Fruit fly (Drosophila melanogaster): ENCODE measurements around the gene CG10864.
A peak's percentile ranks its signal among the peaks of the same experiment; 100 is the strongest.

Gene CG10864

dm6 chr3R:18412279-18413214 is 1.1 kb upstream of the CG10864 start, which contains the start of gene CG31122 (continued):
- TF ChIP-seq spab (GFP tag; optimal IDR thresholded peaks at IDR 0.05) (no peak), OdsH (GFP tag; optimal IDR thresholded peaks at IDR 0.05) (no peak), Met (GFP tag; optimal IDR thresholded peaks at IDR 0.05) (no peak), Eip75B (GFP tag; optimal IDR thresholded peaks at IDR 0.05) (peak; percentile 37), CG4318 (GFP tag; optimal IDR thresholded peaks at IDR 0.05) (no peak), CG16779 (tag; optimal IDR thresholded peaks at IDR 0.05) (no peak), Eip78C (GFP tag) (peak; percentile 82), svp (GFP tag) (no peak), topi (GFP tag; optimal IDR thresholded peaks at IDR 0.05) (no peak), ss (GFP tag; optimal IDR thresholded peaks at IDR 0.05) (no peak), CG11902 (GFP tag; optimal IDR thresholded peaks at IDR 0.05) (no peak), fkh (GFP tag; optimal IDR thresholded peaks at IDR 0.05) (peak; percentile 91)

DNA sequence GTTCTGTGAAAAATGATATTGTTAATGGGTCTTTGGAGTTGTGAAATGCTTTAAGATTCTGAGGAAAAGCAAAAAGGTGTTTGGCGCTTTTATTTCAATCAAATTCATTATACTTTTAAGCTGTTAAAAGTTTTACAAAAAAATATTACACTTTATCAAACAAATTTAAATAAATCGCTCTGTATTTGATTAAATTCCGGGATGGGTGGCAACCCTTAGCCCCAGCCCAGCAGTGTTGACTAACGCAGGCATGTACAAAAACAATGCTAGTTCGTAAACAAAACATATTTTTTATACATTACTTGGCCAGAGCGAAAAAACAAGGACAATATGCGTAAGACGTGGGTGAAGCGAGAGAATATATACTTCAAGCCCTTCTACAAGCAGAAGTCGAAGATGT is 6.7 kb downstream of the CG10864 start, which contains the start of gene CG7685:
CG7685 (plus strand) TSS at position 228 of the 400 bp plus-strand sequence.
- TF ChIP-seq Eip78C (GFP tag) = peak; percentile 87
- peak; percentile 79 for TF ChIP-seq Sox14 (GFP tag; optimal IDR thresholded peaks at IDR 0.05)
- TF ChIP-seq CG31627 (GFP tag; optimal IDR thresholded peaks at IDR 0.05) = peak; percentile 72
- no peak for TF ChIP-seq CG6808 (GFP tag; optimal IDR thresholded peaks at IDR 0.05)
- no peak for TF ChIP-seq CG11902 (GFP tag; optimal IDR thresholded peaks at IDR 0.05)
- TF ChIP-seq CG1621 (tag; optimal IDR thresholded peaks at IDR 0.05) = no peak
- peak; percentile 16 for TF ChIP-seq CG6276 (GFP tag; optimal IDR thresholded peaks at IDR 0.05)
- TF ChIP-seq CG9139 (GFP tag; optimal IDR thresholded peaks at IDR 0.05) = no peak
- TF ChIP-seq CG4318 (GFP tag; optimal IDR thresholded peaks at IDR 0.05) = no peak
- TF ChIP-seq Eip75B (GFP tag; optimal IDR thresholded peaks at IDR 0.05) = peak; percentile 76
- peak; percentile 36 for TF ChIP-seq CG6792 (GFP tag; optimal IDR thresholded peaks at IDR 0.05)
- TF ChIP-seq Gug (GFP tag; IDR thresholded peaks at IDR 0.05) = no peak
- peak; percentile 63 for TF ChIP-seq acj6 (GFP tag; optimal IDR thresholded peaks at IDR 0.05)
- no peak for TF ChIP-seq fd85E (GFP tag; optimal IDR thresholded peaks at IDR 0.05)
- TF ChIP-seq Hr38 (GFP tag; optimal IDR thresholded peaks at IDR 0.05) = no peak
- TF ChIP-seq dsx (GFP tag; optimal IDR thresholded peaks at IDR 0.05; ENCODE audit: poor library complexity, severe bottlenecking) = peak; percentile 28
- peak; percentile 73 for TF ChIP-seq pdm3 (GFP tag; optimal IDR thresholded peaks at IDR 0.05)
- peak; percentile 10 to 50 for TF ChIP-seq ss (GFP tag; optimal IDR thresholded peaks at IDR 0.05)
- no peak for TF ChIP-seq Met (GFP tag; optimal IDR thresholded peaks at IDR 0.05)
- peak; percentile 73 for TF ChIP-seq Hr39 (GFP tag; optimal IDR thresholded peaks at IDR 0.05)
- no peak for TF ChIP-seq CG11762 (GFP tag; optimal IDR thresholded peaks at IDR 0.05; ENCODE audit: insufficient read depth)
- peak; percentile 51 for TF ChIP-seq Ets96B (tag; optimal IDR thresholded peaks at IDR 0.05)
- TF ChIP-seq esn (GFP tag; optimal IDR thresholded peaks at IDR 0.05) = peak; percentile 79
- peak; percentile 12 for TF ChIP-seq Sox15 (GFP tag; optimal IDR thresholded peaks at IDR 0.05)
- TF ChIP-seq CG8632 (GFP tag; optimal IDR thresholded peaks at IDR 0.05) = peak; percentile 9
- TF ChIP-seq Sox102F (GFP tag; optimal IDR thresholded peaks at IDR 0.05) = no peak
- peak; percentile 22 for TF ChIP-seq CG7368 (GFP tag; optimal IDR thresholded peaks at IDR 0.05)
- TF ChIP-seq fkh (GFP tag; optimal IDR thresholded peaks at IDR 0.05) = peak; percentile 94
- no peak for TF ChIP-seq dac (GFP tag; optimal IDR thresholded peaks at IDR 0.05)
- peak; percentile 52 for TF ChIP-seq CG3032 (tag; optimal IDR thresholded peaks at IDR 0.05)
- peak; percentile 59 for TF ChIP-seq CG15336 (GFP tag; IDR thresholded peaks at IDR 0.05)
- TF ChIP-seq CG8319 (GFP tag; optimal IDR thresholded peaks at IDR 0.05) = peak; percentile 47
- peak; percentile 4 for TF ChIP-seq fd59A (GFP tag; optimal IDR thresholded peaks at IDR 0.05)
- peak; percentile 67 for TF ChIP-seq OdsH (GFP tag; optimal IDR thresholded peaks at IDR 0.05)
- peak; percentile 82 for TF ChIP-seq svp (GFP tag)
- TF ChIP-seq CG3919 (GFP tag; optimal IDR thresholded peaks at IDR 0.05) = peak; percentile 76
- TF ChIP-seq topi (GFP tag; optimal IDR thresholded peaks at IDR 0.05) = peak; percentile 75
- no peak for TF ChIP-seq salr (GFP tag; optimal IDR thresholded peaks at IDR 0.05)
- no peak for TF ChIP-seq CG11294 (GFP tag; IDR thresholded peaks at IDR 0.05)
- TF ChIP-seq Hr4 (GFP tag; optimal IDR thresholded peaks at IDR 0.05) = peak; percentile 66
- TF ChIP-seq CG6854 (GFP tag; optimal IDR thresholded peaks at IDR 0.05) = peak; percentile 33
- no peak for TF ChIP-seq Eip93F (GFP tag; optimal IDR thresholded peaks at IDR 0.05)
- peak; percentile 80 for TF ChIP-seq lz (GFP tag; optimal IDR thresholded peaks at IDR 0.05)
- peak; percentile 33; the same call in 1 of the 3 replicates for TF ChIP-seq CG8119 (GFP tag; IDR thresholded peaks at IDR 0.05)
